Worm (Caenorhabditis elegans) whole organism, late embryonic: ENCODE data around the gene srz-64.

Experiments used
- K09A11.1 ChIP-seq: sonication (generic microtip); optimal IDR thresholded peaks from 2 replicates; lab custom pipeline; 2017; ENCODE audit warnings: antibody characterized with exemption, mild to moderate bottlenecking, missing genetic modification characterization, missing compliant biosample characterization; ENCODE audit not compliant: insufficient read depth
- ama-1 ChIP-seq: fragments of 150-350 bp; optimal IDR thresholded peaks from 2 replicates; lab custom pipeline; 2014
- ceh-6 ChIP-seq: fragments of 200-800 bp; sonication (Bioruptor generic); optimal IDR thresholded peaks from 2 replicates; lab custom pipeline; 2018; ENCODE audit warnings: mild to moderate bottlenecking, missing genetic modification characterization, missing compliant biosample characterization
- dmd-4 ChIP-seq: sonication (generic microtip); optimal IDR thresholded peaks from 2 replicates; lab custom pipeline; 2016; ENCODE audit warnings: borderline replicate concordance, missing genetic modification characterization, missing compliant biosample characterization
- elt-2 ChIP-seq: sonication (generic microtip); optimal IDR thresholded peaks from 2 replicates; lab custom pipeline; 2016; ENCODE audit warnings: missing genetic modification reagents, missing genetic modification characterization, missing compliant biosample characterization
- fax-1 ChIP-seq: sonication (generic microtip); optimal IDR thresholded peaks from 2 replicates; lab custom pipeline; 2016; ENCODE audit warnings: missing genotype, missing genetic modification characterization, missing compliant biosample characterization
- fkh-6 ChIP-seq: sonication (generic microtip); optimal IDR thresholded peaks from 2 replicates; lab custom pipeline; 2016; ENCODE audit warnings: missing genetic modification characterization, missing compliant biosample characterization
- pat-9 ChIP-seq: fragments of 200-800 bp; sonication (Bioruptor generic); optimal IDR thresholded peaks from 2 replicates; lab custom pipeline; 2018; ENCODE audit warnings: mild to moderate bottlenecking, missing genetic modification characterization, moderate library complexity, missing compliant biosample characterization
- pqm-1 ChIP-seq: sonication (generic microtip); optimal IDR thresholded peaks from 2 replicates; lab custom pipeline; 2016; ENCODE audit warnings: missing genetic modification characterization, missing compliant biosample characterization
- sox-4 ChIP-seq: sonication (generic microtip); optimal IDR thresholded peaks from 2 replicates; lab custom pipeline; 2017; ENCODE audit warnings: mild to moderate bottlenecking, missing genetic modification characterization, inconsistent platforms, missing compliant biosample characterization
- unc-86 ChIP-seq: sonication (generic microtip); optimal IDR thresholded peaks from 2 replicates; lab custom pipeline; 2016; ENCODE audit warnings: missing genetic modification characterization, missing compliant biosample characterization

DNA sequence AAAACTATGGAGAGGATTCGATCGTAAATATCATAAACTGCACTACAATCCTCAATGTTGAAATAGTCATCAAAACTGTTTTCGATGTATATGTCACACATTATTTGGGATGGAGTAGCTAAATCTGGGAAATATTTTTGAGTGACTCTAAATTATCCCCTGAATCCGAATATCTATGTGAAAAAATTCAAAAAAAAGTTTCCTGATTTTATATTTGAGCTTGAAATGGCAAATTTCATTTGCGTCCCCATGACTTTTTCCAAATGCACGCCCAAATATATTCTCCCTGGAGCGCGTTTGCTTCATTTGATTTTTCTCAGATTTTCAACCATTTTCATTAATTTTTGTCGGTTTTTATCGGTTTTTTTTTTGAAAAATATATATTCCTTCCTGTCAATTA lies at the start of gene srz-64:
- TF ChIP-seq unc-86 (tag; lab: Kevin White, UChicago) (no peak), fax-1 (tag; lab: Kevin White, UChicago) (no peak), K09A11.1 (tag; lab: Kevin White, UChicago) (no peak), ceh-6 (GFP tag; lab: Kevin White, UChicago) (no peak), pat-9 (no peak), pqm-1 (tag; lab: Kevin White, UChicago) (no peak), sox-4 (tag; lab: Kevin White, UChicago) (no peak), ama-1 (lab: Kevin White, UChicago) (no peak), dmd-4 (no peak), fkh-6 (no peak), elt-2 (tag; lab: Kevin White, UChicago) (no peak)
